Fruit fly (Drosophila melanogaster) whole organism, wandering third instar larva: ENCODE results near the gene CG5928.

Source experiments
- Abd-B ChIP-seq: fragments of >200 bp; optimal IDR thresholded peaks from 2 replicates; lab custom pipeline; 2017; ENCODE audit warnings: missing biosample characterization, missing genetic modification characterization
- Dfd ChIP-seq: fragments of >200 bp; optimal IDR thresholded peaks from 2 replicates; lab custom pipeline; 2017; ENCODE audit warnings: missing biosample characterization, missing genetic modification characterization
- Jra ChIP-seq: sonication (Bioruptor generic); optimal IDR thresholded peaks from 2 replicates; lab custom pipeline; 2016; ENCODE audit warnings: missing biosample characterization, missing genetic modification characterization
- Mio ChIP-seq: sonication (Bioruptor generic); optimal IDR thresholded peaks from 2 replicates; lab custom pipeline; 2016; ENCODE audit warnings: missing biosample characterization, missing genetic modification characterization
- OdsH ChIP-seq: fragments of 200-800 bp; sonication (Bioruptor generic); optimal IDR thresholded peaks from 2 replicates; lab custom pipeline; 2016; ENCODE audit warnings: missing biosample characterization, mild to moderate bottlenecking, missing genetic modification characterization
- br ChIP-seq: fragments of 200-800 bp; sonication (Bioruptor generic); optimal IDR thresholded peaks from 2 replicates; lab custom pipeline; 2016; ENCODE audit warnings: missing biosample characterization, missing genetic modification characterization
- dmrt93B ChIP-seq: fragments of 200-800 bp; sonication (Bioruptor generic); optimal IDR thresholded peaks from 2 replicates; lab custom pipeline; 2018; ENCODE audit warnings: missing biosample characterization, mild to moderate bottlenecking, missing genetic modification characterization
- foxo ChIP-seq, 2 experiments: fragments of 200-800 bp; sonication (Bioruptor generic); optimal IDR thresholded peaks; 2 replicates in 1 of 2; 3 replicates in 1 of 2; lab custom pipeline; 2016 to 2017; ENCODE audit warnings: missing biosample characterization in 2 of 2, missing genetic modification characterization in 2 of 2
- fru ChIP-seq: fragments of 200-800 bp; sonication (Bioruptor generic); optimal IDR thresholded peaks from 3 replicates; lab custom pipeline; 2016; ENCODE audit warnings: missing biosample characterization, mild to moderate bottlenecking, missing genetic modification characterization
- h ChIP-seq: fragments of 200-800 bp; sonication (Bioruptor generic); optimal IDR thresholded peaks from 3 replicates; lab custom pipeline; 2016; ENCODE audit warnings: missing biosample characterization, mild to moderate bottlenecking, missing genetic modification characterization
- pan ChIP-seq: fragments of >200 bp; optimal IDR thresholded peaks from 2 replicates; lab custom pipeline; 2017
- psq ChIP-seq: fragments of 200-800 bp; sonication (Bioruptor generic); optimal IDR thresholded peaks from 3 replicates; lab custom pipeline; 2017; ENCODE audit warnings: missing biosample characterization, mild to moderate bottlenecking, missing genetic modification characterization, moderate library complexity
- sv ChIP-seq: fragments of 200-800 bp; sonication (Bioruptor generic); optimal IDR thresholded peaks from 3 replicates; lab custom pipeline; 2016; ENCODE audit warnings: missing biosample characterization, missing genetic modification characterization

- TF ChIP-seq pan (lab: Kevin White, UChicago), result no peak
- no peak for TF ChIP-seq Abd-B (GFP tag; lab: Kevin White, UChicago)
- no peak for TF ChIP-seq sv (GFP tag; lab: Kevin White, UChicago)
- TF ChIP-seq foxo (GFP tag; optimal IDR thresholded peaks at IDR 0.05; lab: Kevin White, UChicago), result no peak
- TF ChIP-seq h (GFP tag; lab: Kevin White, UChicago), result no peak
- TF ChIP-seq br (GFP tag; lab: Kevin White, UChicago), result no peak
- no peak for TF ChIP-seq OdsH (GFP tag; lab: Kevin White, UChicago)
- no peak for TF ChIP-seq fru
- no peak for TF ChIP-seq Mio (GFP tag; lab: Kevin White, UChicago)
- TF ChIP-seq Jra (GFP tag; lab: Kevin White, UChicago), result no peak
- no peak for TF ChIP-seq Dfd (GFP tag; lab: Kevin White, UChicago)
- TF ChIP-seq dmrt93B (GFP tag; lab: Kevin White, UChicago), result no peak
- TF ChIP-seq psq, result no peak
Measured at dm6 chrX:6094599-6094998, 26.8 kb downstream of the CG5928 start.
